Fruit fly (Drosophila melanogaster): Measurements from ENCODE around the gene CG43329.

DNA sequence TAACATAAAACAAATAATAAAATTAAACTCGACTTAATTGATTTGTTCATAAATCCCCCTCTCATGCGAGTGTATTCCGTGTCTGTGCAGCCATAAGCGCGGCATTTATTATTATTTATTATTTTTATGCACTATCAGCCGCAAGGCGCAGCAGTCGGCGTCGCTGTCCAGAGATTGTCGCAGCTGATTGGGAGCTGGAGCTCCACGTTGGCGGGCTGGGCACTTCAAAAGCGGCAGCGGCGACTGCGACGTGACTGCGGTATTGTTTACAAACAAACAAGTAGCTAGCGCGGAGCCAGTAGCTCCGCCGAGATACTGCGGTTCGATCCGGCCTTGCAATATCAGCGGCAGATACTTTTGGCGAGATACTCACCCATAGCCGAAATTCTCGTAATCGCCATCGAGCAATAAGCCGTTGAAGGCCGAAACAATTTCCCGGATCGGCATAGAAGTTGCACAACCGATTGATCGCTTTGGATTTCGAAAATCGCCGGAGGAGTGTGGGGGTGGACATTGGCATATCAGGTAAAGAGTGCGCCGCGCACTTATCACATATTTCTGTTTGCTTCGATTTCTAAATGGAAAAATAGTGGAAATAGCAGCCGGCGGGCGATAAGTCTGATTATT lies 46.0 kb downstream of the CG43329 start:
- TF ChIP-seq CG4496 (GFP tag; IDR thresholded peaks at IDR 0.05) (no peak), rn (GFP tag; IDR thresholded peaks at IDR 0.05) (no peak), gl (tag; optimal IDR thresholded peaks at IDR 0.05) (no peak), CG13204 (GFP tag; optimal IDR thresholded peaks at IDR 0.05) (peak; percentile 86), CG10348 (GFP tag; IDR thresholded peaks at IDR 0.05) (no peak), CG14655 (GFP tag; optimal IDR thresholded peaks at IDR 0.05) (no peak), Ets98B (GFP tag; IDR thresholded peaks at IDR 0.05) (no peak), CG32121 (GFP tag; IDR thresholded peaks at IDR 0.05) (no peak), EcR (GFP tag; optimal IDR thresholded peaks at IDR 0.05) (no peak)
